Worm (Caenorhabditis elegans) whole organism, early embryonic: ENCODE results near the gene F54C9.3.

ENCODE experiments used
- ama-1 ChIP-seq: fragments of 150-350 bp; optimal IDR thresholded peaks from 2 replicates; lab custom pipeline; 2014
- ceh-13 ChIP-seq: fragments of 200-800 bp; sonication (Bioruptor generic); optimal IDR thresholded peaks from 2 replicates; lab custom pipeline; 2018; ENCODE audit warnings: mild to moderate bottlenecking, missing genetic modification characterization, missing compliant biosample characterization
- hmbx-1 ChIP-seq: sonication (generic microtip); optimal IDR thresholded peaks from 2 replicates; lab custom pipeline; 2016; ENCODE audit warnings: mild to moderate bottlenecking, missing genetic modification characterization, missing compliant biosample characterization
- scrt-1 ChIP-seq: fragments of 200-800 bp; sonication (Bioruptor generic); IDR thresholded peaks from 2 replicates; pipeline ENCODE4 v1.3.6; 2022; ENCODE audit warnings: missing genetic modification characterization, missing compliant biosample characterization

DNA sequence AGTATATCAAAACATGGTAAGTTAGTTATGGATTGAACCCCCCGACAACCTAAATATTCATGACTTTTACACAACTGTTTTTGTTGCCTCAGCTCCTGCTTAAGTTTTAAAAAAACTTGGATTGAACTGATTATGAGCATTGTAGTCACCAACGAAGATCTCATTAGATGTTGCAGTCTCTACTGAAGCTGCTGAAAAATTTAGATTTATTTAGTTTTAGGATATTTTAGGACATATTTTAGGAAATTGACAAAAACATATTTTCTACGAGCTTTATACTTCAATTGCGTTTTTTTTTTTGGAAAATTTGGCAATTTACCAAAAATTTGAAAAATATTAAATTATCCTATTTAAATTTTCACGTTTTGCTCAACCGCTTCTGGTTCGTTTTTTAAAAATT, 4.7 kb downstream of the F54C9.3 start, which contains the start of gene F54C9.14:
- TF ChIP-seq ama-1 (lab: Kevin White, UChicago) (no peak), hmbx-1 (tag; lab: Kevin White, UChicago) (no peak), scrt-1 (GFP tag; lab: Robert Waterston, UW) (no peak), ceh-13 (no peak)
